Fruit fly (Drosophila melanogaster) whole organism, embryonic: ENCODE measurements around the gene CG33654.

ENCODE experiments used
- Atf6 ChIP-seq: fragments of 200-800 bp; sonication (Bioruptor generic); IDR thresholded peaks from 2 replicates; pipeline ENCODE4 v1.3.6; 2022; ENCODE audit warnings: missing biosample characterization, missing genetic modification characterization
- CG10979 ChIP-seq: fragments of 200-800 bp; sonication (Bioruptor generic); optimal IDR thresholded peaks from 2 replicates; lab custom pipeline; 2018; ENCODE audit warnings: missing biosample characterization, mild to moderate bottlenecking, missing genetic modification characterization, moderate library complexity
- CG11456 ChIP-seq: fragments of 200-800 bp; sonication (Bioruptor generic); IDR thresholded peaks from 3 replicates; pipeline ENCODE4 v1.3.6; 2022; ENCODE audit warnings: missing biosample characterization, missing genetic modification characterization
- CG13424 ChIP-seq: fragments of 200-800 bp; sonication (Bioruptor generic); optimal IDR thresholded peaks from 2 replicates; lab custom pipeline; 2019; ENCODE audit warnings: missing biosample characterization, mild to moderate bottlenecking, missing genetic modification characterization, moderate library complexity
- CG15073 ChIP-seq: fragments of 200-800 bp; sonication (Bioruptor generic); optimal IDR thresholded peaks from 2 replicates; lab custom pipeline; 2016; ENCODE audit warnings: missing biosample characterization, missing genetic modification characterization
- CG1602 ChIP-seq: fragments of 200-800 bp; sonication (Bioruptor generic); optimal IDR thresholded peaks from 3 replicates; lab custom pipeline; 2016; ENCODE audit warnings: missing biosample characterization, missing genetic modification characterization
- CG1603 ChIP-seq: fragments of 200-800 bp; sonication (Bioruptor generic); optimal IDR thresholded peaks from 2 replicates; lab custom pipeline; 2019; ENCODE audit warnings: missing biosample characterization, mild to moderate bottlenecking, missing genetic modification characterization, moderate library complexity
- CG1647 ChIP-seq: fragments of 200-800 bp; sonication (Bioruptor generic); optimal IDR thresholded peaks from 3 replicates; lab custom pipeline; 2016; ENCODE audit warnings: missing biosample characterization, missing genetic modification characterization
- CG17612 ChIP-seq: fragments of 200-800 bp; sonication (Bioruptor generic); IDR thresholded peaks from 2 replicates; pipeline ENCODE4 v1.3.6; 2022; ENCODE audit warnings: missing biosample characterization, missing genetic modification characterization
- CG17802 ChIP-seq: fragments of 200-800 bp; sonication (Bioruptor generic); optimal IDR thresholded peaks from 2 replicates; lab custom pipeline; 2018; ENCODE audit warnings: missing biosample characterization, mild to moderate bottlenecking, missing genetic modification characterization, moderate library complexity
- CG17829 ChIP-seq: fragments of 200-800 bp; optimal IDR thresholded peaks from 2 replicates; lab custom pipeline; 2019; ENCODE audit warnings: missing biosample characterization, mild to moderate bottlenecking, missing genetic modification characterization, moderate library complexity
- CG30403 ChIP-seq: fragments of 200-800 bp; sonication (Bioruptor generic); optimal IDR thresholded peaks from 3 replicates; lab custom pipeline; 2016; ENCODE audit warnings: missing biosample characterization, missing genetic modification characterization
- CG31365 ChIP-seq: fragments of 200-800 bp; sonication (Bioruptor generic); optimal IDR thresholded peaks from 2 replicates; lab custom pipeline; 2018; ENCODE audit warnings: missing biosample characterization, mild to moderate bottlenecking, missing genetic modification characterization
- CG32532 ChIP-seq: fragments of 200-800 bp; sonication (Bioruptor generic); IDR thresholded peaks from 2 replicates; pipeline ENCODE4 v1.3.6; 2022; ENCODE audit warnings: missing biosample characterization, missing genetic modification characterization
- CG3281 ChIP-seq: fragments of 200-800 bp; sonication (Bioruptor generic); optimal IDR thresholded peaks from 3 replicates; lab custom pipeline; 2017; ENCODE audit warnings: missing biosample characterization, mild to moderate bottlenecking, missing genetic modification characterization
- CG33557 ChIP-seq: fragments of 200-800 bp; sonication (Bioruptor generic); optimal IDR thresholded peaks from 2 replicates; lab custom pipeline; 2019; ENCODE audit warnings: missing biosample characterization, mild to moderate bottlenecking, missing genetic modification characterization, moderate library complexity
- CG8359 ChIP-seq: fragments of 200-800 bp; sonication (Bioruptor generic); optimal IDR thresholded peaks from 2 replicates; lab custom pipeline; 2017; ENCODE audit warnings: missing biosample characterization, mild to moderate bottlenecking, missing genetic modification characterization, borderline replicate concordance
- CG9437 ChIP-seq: fragments of 200-800 bp; sonication (Bioruptor generic); optimal IDR thresholded peaks from 2 replicates; lab custom pipeline; 2018; ENCODE audit warnings: missing biosample characterization, mild to moderate bottlenecking, missing genetic modification characterization
- CG9876 ChIP-seq: fragments of 200-800 bp; sonication (Bioruptor generic); optimal IDR thresholded peaks from 2 replicates; lab custom pipeline; 2016; ENCODE audit warnings: missing biosample characterization, missing genetic modification characterization
- Chrac-16 ChIP-seq: fragments of 200-800 bp; sonication (Bioruptor generic); optimal IDR thresholded peaks from 3 replicates; lab custom pipeline; 2016; ENCODE audit warnings: missing biosample characterization, missing genetic modification characterization
- D19B ChIP-seq: fragments of 200-800 bp; sonication (Bioruptor generic); optimal IDR thresholded peaks from 2 replicates; lab custom pipeline; 2017; ENCODE audit warnings: missing biosample characterization, mild to moderate bottlenecking, missing genetic modification characterization
- Deaf1 ChIP-seq: fragments of 200-800 bp; optimal IDR thresholded peaks from 3 replicates; lab custom pipeline; 2019; ENCODE audit warnings: missing biosample characterization, mild to moderate bottlenecking, missing genetic modification characterization, moderate library complexity
- Dek ChIP-seq: fragments of 200-800 bp; sonication (Bioruptor generic); optimal IDR thresholded peaks from 3 replicates; lab custom pipeline; 2019; ENCODE audit warnings: missing biosample characterization, mild to moderate bottlenecking, missing genetic modification characterization, moderate library complexity
- Dip3 ChIP-seq: fragments of 200-800 bp; sonication (Bioruptor generic); optimal IDR thresholded peaks from 3 replicates; lab custom pipeline; 2016; ENCODE audit warnings: missing biosample characterization, missing genetic modification characterization
- Dp ChIP-seq: fragments of 200-800 bp; sonication (Bioruptor generic); optimal IDR thresholded peaks from 2 replicates; lab custom pipeline; 2018; ENCODE audit warnings: missing biosample characterization, mild to moderate bottlenecking, missing genetic modification characterization, moderate library complexity
- Ets65A ChIP-seq: fragments of 200-800 bp; sonication (Bioruptor generic); peaks from one replicate; lab custom pipeline; 2016; ENCODE audit warnings: missing biosample characterization, missing genetic modification characterization
- Fer3 ChIP-seq: fragments of 200-800 bp; sonication (Bioruptor generic); optimal IDR thresholded peaks from 2 replicates; lab custom pipeline; 2018; ENCODE audit warnings: missing biosample characterization, mild to moderate bottlenecking, missing genetic modification characterization, moderate library complexity
- Hmr ChIP-seq: fragments of 200-800 bp; sonication (Bioruptor generic); optimal IDR thresholded peaks from 3 replicates; lab custom pipeline; 2017; ENCODE audit warnings: mild to moderate bottlenecking, missing biosample characterization, missing genetic modification reagents, missing genetic modification characterization
- Hr51 ChIP-seq, 2 experiments: fragments of 200-800 bp; sonication (Bioruptor generic); optimal IDR thresholded peaks; 2 replicates in 1 of 2; 3 replicates in 1 of 2; lab custom pipeline; 2016 to 2018; ENCODE audit warnings: missing biosample characterization in 2 of 2, missing genetic modification characterization in 2 of 2, mild to moderate bottlenecking in 1 of 2, moderate library complexity in 1 of 2
- MTF-1 ChIP-seq: fragments of 200-800 bp; sonication (Bioruptor generic); optimal IDR thresholded peaks from 2 replicates; lab custom pipeline; 2018; ENCODE audit warnings: missing biosample characterization, mild to moderate bottlenecking, missing genetic modification characterization, borderline replicate concordance
- Max ChIP-seq: fragments of 200-800 bp; sonication (Bioruptor generic); optimal IDR thresholded peaks from 2 replicates; lab custom pipeline; 2016; ENCODE audit warnings: missing biosample characterization, mild to moderate bottlenecking, missing genetic modification characterization
- Med ChIP-seq: fragments of 200-800 bp; sonication (Bioruptor generic); peaks from one replicate; lab custom pipeline; 2016; ENCODE audit warnings: missing biosample characterization, missing genetic modification characterization, mild to moderate bottlenecking, inconsistent platforms, moderate library complexity
- Pdp1 ChIP-seq, 2 experiments: fragments of 200-800 bp; sonication (Bioruptor generic); optimal IDR thresholded peaks; 3 replicates each; lab custom pipeline; 2016; ENCODE audit warnings: missing biosample characterization in 2 of 2, missing genetic modification characterization in 2 of 2, mild to moderate bottlenecking in 1 of 2, moderate library complexity in 1 of 2
- Scr ChIP-seq: fragments of 200-800 bp; sonication (Bioruptor generic); IDR thresholded peaks from 2 replicates; pipeline ENCODE4 v1.3.6; 2022; ENCODE audit warnings: missing biosample characterization, missing genetic modification characterization; ENCODE audit not compliant: partially characterized antibody
- Sin3A ChIP-seq: fragments of >200 bp; optimal IDR thresholded peaks from 2 replicates; lab custom pipeline; 2018
- Xbp1 ChIP-seq: fragments of 200-800 bp; sonication (Bioruptor generic); optimal IDR thresholded peaks from 3 replicates; lab custom pipeline; 2016; ENCODE audit warnings: missing biosample characterization, mild to moderate bottlenecking, missing genetic modification characterization
- her ChIP-seq: fragments of 200-800 bp; sonication (Bioruptor generic); optimal IDR thresholded peaks from 2 replicates; lab custom pipeline; 2016; ENCODE audit warnings: missing biosample characterization, missing genetic modification characterization
- hkb ChIP-seq, 2 experiments: fragments of 200-800 bp in 1 of 2; fragments of >200 bp in 1 of 2; sonication (Bioruptor generic) in 1 of 2; IDR thresholded peaks in 1 of 2; optimal IDR thresholded peaks in 1 of 2; 2 replicates each; pipeline versions ENCODE4 v1.3.6 to Lab custom; 2017 to 2022; ENCODE audit warnings: missing biosample characterization in 1 of 2, missing genetic modification characterization in 1 of 2
- insv ChIP-seq, 2 experiments: fragments of 200-800 bp; sonication (Bioruptor generic); optimal IDR thresholded peaks; 3 replicates each; lab custom pipeline; 2016 to 2018; ENCODE audit warnings: missing biosample characterization in 2 of 2, missing genetic modification characterization in 2 of 2
- jigr1 ChIP-seq: fragments of 200-800 bp; sonication (Bioruptor generic); IDR thresholded peaks from 3 replicates; pipeline ENCODE4 v1.3.6; 2022; ENCODE audit warnings: missing biosample characterization, missing genetic modification characterization
- pb ChIP-seq: fragments of 200-800 bp; sonication (Bioruptor generic); optimal IDR thresholded peaks from 3 replicates; lab custom pipeline; 2016; ENCODE audit warnings: missing biosample characterization, missing genetic modification characterization
- pzg ChIP-seq: fragments of 200-800 bp; sonication (Bioruptor generic); optimal IDR thresholded peaks from 3 replicates; lab custom pipeline; 2018; ENCODE audit warnings: missing biosample characterization, mild to moderate bottlenecking, missing genetic modification characterization, moderate library complexity
- rib ChIP-seq: fragments of 200-800 bp; sonication (Bioruptor generic); IDR thresholded peaks from 2 replicates; pipeline ENCODE4 v1.3.6; 2022; ENCODE audit warnings: missing biosample characterization, missing genetic modification characterization
- sim ChIP-seq: fragments of 200-800 bp; sonication (Bioruptor generic); IDR thresholded peaks from 2 replicates; pipeline ENCODE4 v1.3.6; 2022; ENCODE audit warnings: missing biosample characterization, missing genetic modification characterization
- sna ChIP-seq: fragments of 200-800 bp; sonication (Bioruptor generic); IDR thresholded peaks from 2 replicates; pipeline ENCODE4 v1.3.6; 2022; ENCODE audit warnings: missing biosample characterization, missing genetic modification characterization; ENCODE audit not compliant: partially characterized antibody
- sr ChIP-seq: fragments of 200-800 bp; sonication (Bioruptor generic); IDR thresholded peaks from 3 replicates; pipeline ENCODE4 v1.3.6; 2022; ENCODE audit warnings: missing biosample characterization, missing genetic modification characterization
- ttk ChIP-seq: fragments of 200-800 bp; sonication (Bioruptor generic); IDR thresholded peaks from 2 replicates; pipeline ENCODE4 v2.1.2; 2022; ENCODE audit warnings: missing biosample characterization, missing genetic modification characterization
- tx ChIP-seq: fragments of 200-800 bp; sonication (Bioruptor generic); optimal IDR thresholded peaks from 2 replicates; lab custom pipeline; 2016; ENCODE audit warnings: missing biosample characterization, missing genetic modification characterization

The CG33654 gene

dm6 chr3R:9577382-9578137, 5.5 kb downstream of the CG33654 start, which contains the start of the genes Kap-alpha3 and Son (continued):
- TF ChIP-seq Max (peak; percentile 96), sna (GFP tag; lab: Robert Waterston, UW) (peak; percentile 82), CG15073 (peak; percentile 57), sim (GFP tag; lab: Robert Waterston, UW) (peak; percentile 58), Sin3A (peak; percentile 97), Med (peak; percentile 99), MTF-1 (GFP tag; lab: Kevin White, UChicago) (peak; percentile 96), pb (GFP tag; lab: Kevin White, UChicago) (peak; percentile 92), CG17829 (tag; lab: Kevin White, UChicago) (peak; percentile 90), CG1603 (peak; percentile 73), Fer3 (peak; percentile 93), D19B (peak; percentile 81), Chrac-16 (GFP tag; lab: Kevin White, UChicago) (peak; percentile 88), CG17802 (tag; lab: Kevin White, UChicago) (peak; percentile 84), Atf6 (GFP tag; lab: Robert Waterston, UW) (peak; percentile 86), Hr51 (GFP tag; optimal IDR thresholded peaks at IDR 0.05; lab: Kevin White, UChicago) (peak; percentile 86 to 95), sr (peak; percentile 89), Dip3 (GFP tag; lab: Kevin White, UChicago) (peak; percentile 95), CG11456 (GFP tag; lab: Robert Waterston, UW) (peak; percentile 96), rib (GFP tag; lab: Robert Waterston, UW) (peak; percentile 77), Hmr (GFP tag; lab: Kevin White, UChicago) (peak; percentile 96), Deaf1 (tag; lab: Kevin White, UChicago) (peak; percentile 64), tx (GFP tag; lab: Kevin White, UChicago) (peak; percentile 82), CG30403 (GFP tag; lab: Kevin White, UChicago) (peak; percentile 94), Dp (GFP tag; lab: Kevin White, UChicago) (peak; percentile 41), Ets65A (GFP tag; lab: Kevin White, UChicago) (peak; percentile 100), CG8359 (GFP tag; lab: Kevin White, UChicago) (peak; percentile 81), CG13424 (tag; lab: Kevin White, UChicago) (peak; percentile 89), hkb (optimal IDR thresholded peaks at IDR 0.05; lab: Kevin White, UChicago) (peak; percentile 25), hkb (GFP tag; IDR thresholded peaks at IDR 0.05; lab: Robert Waterston, UW) (peak; percentile 86), CG31365 (tag; lab: Kevin White, UChicago) (peak; percentile 78), CG1602 (peak; percentile 86), Pdp1 (GFP tag; optimal IDR thresholded peaks at IDR 0.05; lab: Kevin White, UChicago) (peak; percentile 94 to 99), CG10979 (tag; lab: Kevin White, UChicago) (peak; percentile 79), Xbp1 (GFP tag; lab: Kevin White, UChicago) (peak; percentile 93), her (peak; percentile 88), CG9876 (peak; percentile 95), CG17612 (GFP tag; lab: Robert Waterston, UW) (peak; percentile 66), CG1647 (GFP tag; lab: Kevin White, UChicago) (peak; percentile 91), CG3281 (peak; percentile 94), CG33557 (GFP tag; lab: Kevin White, UChicago) (peak; percentile 95), CG32532 (GFP tag; lab: Robert Waterston, UW) (peak; percentile 89), pzg (GFP tag; lab: Kevin White, UChicago) (peak; percentile 86), ttk (peak; percentile 88), CG9437 (GFP tag; lab: Kevin White, UChicago) (peak; percentile 97), insv (GFP tag; optimal IDR thresholded peaks at IDR 0.05; lab: Kevin White, UChicago) (peak in 1 of 2 experiments; percentile 85), jigr1 (GFP tag; lab: Robert Waterston, UW) (peak; percentile 77; the same call in 2 of the 3 replicates), Dek (tag; lab: Kevin White, UChicago) (peak; percentile 87), Scr (GFP tag; lab: Robert Waterston, UW) (peak; percentile 91)
